Fruit fly (Drosophila melanogaster): ENCODE measurements around the gene CG3631.

CG3631 gene

dm6 chr3R:14875274-14875964, 3.8 kb upstream of the CG3631 start, which contains the start of gene btsz (continued):
- TF ChIP-seq peb (GFP tag; IDR thresholded peaks at IDR 0.05) (no peak), CG16813 (GFP tag; IDR thresholded peaks at IDR 0.05; ENCODE audit: partially characterized antibody) (no peak), br (optimal IDR thresholded peaks at IDR 0.05) (no peak), CG11723 (GFP tag; optimal IDR thresholded peaks at IDR 0.05) (no peak), ken (GFP tag; IDR thresholded peaks at IDR 0.05) (no peak), CG11696 (GFP tag; IDR thresholded peaks at IDR 0.05) (no peak), CG1647 (GFP tag; optimal IDR thresholded peaks at IDR 0.05) (no peak), CG32532 (GFP tag; IDR thresholded peaks at IDR 0.05) (no peak), Hsf (GFP tag; optimal IDR thresholded peaks at IDR 0.05) (peak; percentile 15), Bgb (GFP tag; IDR thresholded peaks at IDR 0.05; ENCODE audit: partially characterized antibody) (no peak), CG4854 (GFP tag; optimal IDR thresholded peaks at IDR 0.05) (no peak), CG3995 (GFP tag; optimal IDR thresholded peaks at IDR 0.05) (no peak), CG11456 (GFP tag; IDR thresholded peaks at IDR 0.05) (no peak), prd (optimal IDR thresholded peaks at IDR 0.05) (no peak), prd (GFP tag; IDR thresholded peaks at IDR 0.05) (no peak), Bdp1 (GFP tag; optimal IDR thresholded peaks at IDR 0.05) (no peak), Trl (optimal IDR thresholded peaks at IDR 0.05) (no peak), Trl (GFP tag; optimal IDR thresholded peaks at IDR 0.05) (no peak), CG1233 (GFP tag; optimal IDR thresholded peaks at IDR 0.05) (peak; percentile 13), mirr (GFP tag; optimal IDR thresholded peaks at IDR 0.05) (no peak), CG6791 (GFP tag; IDR thresholded peaks at IDR 0.05; ENCODE audit: partially characterized antibody) (no peak), Gsc (GFP tag; IDR thresholded peaks at IDR 0.05) (no peak), CG16815 (GFP tag; optimal IDR thresholded peaks at IDR 0.05) (no peak), CG7556 (GFP tag; optimal IDR thresholded peaks at IDR 0.05) (peak; percentile 86), CG18619 (GFP tag; optimal IDR thresholded peaks at IDR 0.05) (peak; percentile 59), HLH3B (GFP tag; IDR thresholded peaks at IDR 0.05) (no peak), CG14710 (tag; optimal IDR thresholded peaks at IDR 0.05) (no peak), ham (GFP tag; IDR thresholded peaks at IDR 0.05) (no peak), kay (GFP tag; optimal IDR thresholded peaks at IDR 0.05) (no peak), Fer2 (tag; optimal IDR thresholded peaks at IDR 0.05) (peak; percentile 19), CG11560 (tag; IDR thresholded peaks at IDR 0.05) (no peak), Sox102F (GFP tag; optimal IDR thresholded peaks at IDR 0.05) (peak; percentile 33), CG3163 (GFP tag; optimal IDR thresholded peaks at IDR 0.05) (no peak), emc (GFP tag; optimal IDR thresholded peaks at IDR 0.05) (no peak), Rx (GFP tag; IDR thresholded peaks at IDR 0.05) (no peak), Oli (tag; optimal IDR thresholded peaks at IDR 0.05) (peak; percentile 52), CG34224 (GFP tag; IDR thresholded peaks at IDR 0.05; ENCODE audit: partially characterized antibody) (no peak), CG2199 (GFP tag; IDR thresholded peaks at IDR 0.05) (no peak), CG10209 (GFP tag; optimal IDR thresholded peaks at IDR 0.05) (peak; percentile 38), ems (GFP tag; optimal IDR thresholded peaks at IDR 0.05) (no peak), CG3281 (GFP tag; optimal IDR thresholded peaks at IDR 0.05) (peak; percentile 68), wor (GFP tag; IDR thresholded peaks at IDR 0.05) (no peak), Adf1 (GFP tag; IDR thresholded peaks at IDR 0.05) (no peak), vvl (GFP tag; IDR thresholded peaks at IDR 0.05) (no peak), CG2712 (tag; optimal IDR thresholded peaks at IDR 0.05) (no peak), Sry-β (GFP tag; optimal IDR thresholded peaks at IDR 0.05) (no peak), Fer1 (GFP tag; optimal IDR thresholded peaks at IDR 0.05) (peak; percentile 68), CG17385 (GFP tag; optimal IDR thresholded peaks at IDR 0.05) (peak; percentile 38), CG10959 (GFP tag; IDR thresholded peaks at IDR 0.05) (no peak), CG15011 (GFP tag; optimal IDR thresholded peaks at IDR 0.05) (peak; percentile 53), Asciz (GFP tag; optimal IDR thresholded peaks at IDR 0.05) (no peak), Atf-2 (GFP tag; optimal IDR thresholded peaks at IDR 0.05) (no peak), CTCF (GFP tag; optimal IDR thresholded peaks at IDR 0.05) (no peak)
